Fruit fly (Drosophila melanogaster): Measurements from ENCODE around the gene Drak.

Drak gene

dm6 chrX:11528026-11528702 lies 35.2 kb downstream of the Drak start (continued):
- TF ChIP-seq CG34422 (GFP tag; IDR thresholded peaks at IDR 0.05) (no peak; the same call in 2 of the 3 replicates), run (tag; optimal IDR thresholded peaks at IDR 0.05) (peak; percentile 63), CG15011 (GFP tag; optimal IDR thresholded peaks at IDR 0.05) (peak; percentile 39), zen2 (GFP tag; IDR thresholded peaks at IDR 0.05; ENCODE audit: partially characterized antibody) (no peak), TFAM (GFP tag; optimal IDR thresholded peaks at IDR 0.05) (peak; percentile 43), CG7271 (tag; optimal IDR thresholded peaks at IDR 0.05) (no peak), CG6813 (GFP tag; optimal IDR thresholded peaks at IDR 0.05) (peak; percentile 73), tup (GFP tag; optimal IDR thresholded peaks at IDR 0.05) (no peak), luna (GFP tag; optimal IDR thresholded peaks at IDR 0.05) (no peak), Mad (GFP tag; optimal IDR thresholded peaks at IDR 0.05) (peak; percentile 30), CG2199 (GFP tag; IDR thresholded peaks at IDR 0.05) (peak; percentile 87), dysf (GFP tag; IDR thresholded peaks at IDR 0.05) (peak; percentile 75), Blimp-1 (GFP tag; optimal IDR thresholded peaks at IDR 0.05) (peak; percentile 89), bab2 (GFP tag; optimal IDR thresholded peaks at IDR 0.05) (peak; percentile 56), CG4424 (GFP tag; optimal IDR thresholded peaks at IDR 0.05) (peak; percentile 80), lmd (GFP tag; IDR thresholded peaks at IDR 0.05) (peak; percentile 70), corto (GFP tag; optimal IDR thresholded peaks at IDR 0.05) (no peak), pfk (GFP tag; optimal IDR thresholded peaks at IDR 0.05) (no peak), Elba2 (GFP tag; optimal IDR thresholded peaks at IDR 0.05) (no peak), CG17612 (GFP tag; IDR thresholded peaks at IDR 0.05) (peak; percentile 39; the same call in 1 of the 2 replicates), CG1792 (GFP tag; optimal IDR thresholded peaks at IDR 0.05) (no peak), Sin3A (optimal IDR thresholded peaks at IDR 0.05) (no peak), CG12104 (GFP tag; optimal IDR thresholded peaks at IDR 0.05) (peak; percentile 27), seq (GFP tag; IDR thresholded peaks at IDR 0.05) (peak; percentile 51; the same call in 1 of the 2 replicates), Hmx (GFP tag; optimal IDR thresholded peaks at IDR 0.05) (no peak), ro (GFP tag; IDR thresholded peaks at IDR 0.05) (peak; percentile 41; the same call in 1 of the 2 replicates), CG1529 (GFP tag; optimal IDR thresholded peaks at IDR 0.05) (peak; percentile 87), CG10654 (GFP tag; optimal IDR thresholded peaks at IDR 0.05) (peak; percentile 57), tx (GFP tag; optimal IDR thresholded peaks at IDR 0.05) (no peak), lola (GFP tag; optimal IDR thresholded peaks at IDR 0.05) (peak in 1 of 3 experiments; percentile 93), Dll (GFP tag; IDR thresholded peaks at IDR 0.05; ENCODE audit: partially characterized antibody) (no peak), hkb (optimal IDR thresholded peaks at IDR 0.05) (no peak), hkb (GFP tag; IDR thresholded peaks at IDR 0.05) (peak; percentile 79), CG3163 (GFP tag; optimal IDR thresholded peaks at IDR 0.05) (no peak), Scr (GFP tag; IDR thresholded peaks at IDR 0.05; ENCODE audit: partially characterized antibody) (no peak), trh (GFP tag; optimal IDR thresholded peaks at IDR 0.05) (peak; percentile 39), CG17385 (GFP tag; optimal IDR thresholded peaks at IDR 0.05) (peak; percentile 75), CG8290 (GFP tag; optimal IDR thresholded peaks at IDR 0.05) (peak; percentile 50), CG8290 (tag; optimal IDR thresholded peaks at IDR 0.05) (peak in 1 of 2 experiments; percentile 12), CTCF (GFP tag; optimal IDR thresholded peaks at IDR 0.05) (peak; percentile 54), Eip74EF (GFP tag; optimal IDR thresholded peaks at IDR 0.05) (peak in 1 of 2 experiments; percentile 81), nerfin-2 (GFP tag; IDR thresholded peaks at IDR 0.05; ENCODE audit: partially characterized antibody) (no peak), CG30403 (GFP tag; optimal IDR thresholded peaks at IDR 0.05) (peak; percentile 73), bsh (GFP tag; optimal IDR thresholded peaks at IDR 0.05) (peak; percentile 24 to 95), CG3281 (GFP tag; optimal IDR thresholded peaks at IDR 0.05) (peak; percentile 7), Vsx1 (GFP tag; optimal IDR thresholded peaks at IDR 0.05) (no peak), Atf-2 (GFP tag; optimal IDR thresholded peaks at IDR 0.05) (peak; percentile 13), disco-r (GFP tag; optimal IDR thresholded peaks at IDR 0.05) (no peak), p53 (GFP tag; optimal IDR thresholded peaks at IDR 0.05) (no peak), chm (GFP tag; IDR thresholded peaks at IDR 0.05) (peak; percentile 92), gsb-n (tag; optimal IDR thresholded peaks at IDR 0.05) (peak; percentile 89)

Measured in whole organism, embryonic.